Worm (Caenorhabditis elegans): ENCODE measurements around the gene Y40B10B.1.
A peak's percentile ranks its signal among the peaks of the same experiment; 100 is the strongest.

Y40B10B.1 gene

ce11 chrV:1940472-1941221 lies 20.7 kb downstream of the Y40B10B.1 start:
- TF ChIP-seq ceh-27 (GFP tag; optimal IDR thresholded peaks at IDR 0.05) = peak; percentile 12
- no peak for TF ChIP-seq Y53G8AR.9 (GFP tag; conservative IDR thresholded peaks at IDR 0.05)
- TF ChIP-seq athp-1 (tag; optimal IDR thresholded peaks at IDR 0.05) = no peak
- TF ChIP-seq lsl-1 (GFP tag; optimal IDR thresholded peaks at IDR 0.05) = no peak

ce11 chrV:1937963-1938362 lies 23.4 kb downstream of the Y40B10B.1 start, which contains the start of gene glb-25:
Gene glb-25 (plus strand): TSS chrV:1938263.
- no peak for TF ChIP-seq sea-2 (GFP tag; IDR thresholded peaks at IDR 0.05)
- no peak for TF ChIP-seq F22D6.2 (tag; optimal IDR thresholded peaks at IDR 0.05)
- TF ChIP-seq let-526 (GFP tag; IDR thresholded peaks at IDR 0.05) = no peak
- no peak for TF ChIP-seq ceh-100 (GFP tag; IDR thresholded peaks at IDR 0.05)
- no peak for TF ChIP-seq ztf-25 (GFP tag; IDR thresholded peaks at IDR 0.05)
- no peak for TF ChIP-seq ceh-58 (GFP tag; IDR thresholded peaks at IDR 0.05)

- TF ChIP-seq Y95B8A.8 (GFP tag; IDR thresholded peaks at IDR 0.05) (no peak), atf-7 (tag; optimal IDR thresholded peaks at IDR 0.05) (no peak), nhr-80 (tag; optimal IDR thresholded peaks at IDR 0.05) (no peak), ekl-4 (GFP tag; IDR thresholded peaks at IDR 0.05) (no peak), rpc-1 (optimal IDR thresholded peaks at IDR 0.05) (no peak), rpc-1 (tag; optimal IDR thresholded peaks at IDR 0.05) (no peak), dpff-1 (tag; optimal IDR thresholded peaks at IDR 0.05) (no peak), ztf-3 (GFP tag; optimal IDR thresholded peaks at IDR 0.05) (no peak), F55B11.4 (tag; optimal IDR thresholded peaks at IDR 0.05; ENCODE audit: borderline replicate concordance, insufficient read depth) (no peak), ets-4 (GFP tag; optimal IDR thresholded peaks at IDR 0.05) (no peak), nfya-2 (GFP tag; IDR thresholded peaks at IDR 0.05) (no peak), madf-8 (GFP tag; conservative IDR thresholded peaks at IDR 0.05) (no peak), dpl-1 (GFP tag; optimal IDR thresholded peaks at IDR 0.05) (no peak), ceh-100 (GFP tag; IDR thresholded peaks at IDR 0.05) (no peak), hmg-1.2 (GFP tag; IDR thresholded peaks at IDR 0.05) (no peak), nhr-120 (GFP tag; IDR thresholded peaks at IDR 0.05) (no peak), unc-130 (GFP tag; optimal IDR thresholded peaks at IDR 0.05) (no peak), mes-4 (tag; optimal IDR thresholded peaks at IDR 0.05) (no peak)
Measured at ce11 chrV:1935494-1935893, 25.9 kb downstream of the Y40B10B.1 start.

ce11 chrV:1928473-1928872 lies 32.9 kb downstream of the Y40B10B.1 start:
- TF ChIP-seq ceh-100 (GFP tag; IDR thresholded peaks at IDR 0.05) = no peak
- TF ChIP-seq nhr-90 (tag; optimal IDR thresholded peaks at IDR 0.05) = no peak
- TF ChIP-seq lag-1 (GFP tag; IDR thresholded peaks at IDR 0.05) = no peak
- TF ChIP-seq ztf-3 (GFP tag; optimal IDR thresholded peaks at IDR 0.05) = no peak

ce11 chrV:1927015-1927414 lies 34.3 kb downstream of the Y40B10B.1 start, which contains the start of gene T06A1.5:
Gene T06A1.5 (plus strand): TSS chrV:1927223.
- TF ChIP-seq hrde-1 (tag; optimal IDR thresholded peaks at IDR 0.05; ENCODE audit: borderline replicate concordance) (no peak), nhr-80 (tag; optimal IDR thresholded peaks at IDR 0.05) (peak; percentile 74)

- TF ChIP-seq let-607 (tag; optimal IDR thresholded peaks at IDR 0.05) (no peak), nfyb-1 (GFP tag; IDR thresholded peaks at IDR 0.05) (no peak), lsy-27 (tag; optimal IDR thresholded peaks at IDR 0.05; ENCODE audit: borderline replicate concordance, insufficient read depth) (no peak), unc-130 (GFP tag; optimal IDR thresholded peaks at IDR 0.05) (no peak), Y53G8AR.9 (GFP tag; conservative IDR thresholded peaks at IDR 0.05) (no peak), lin-54 (GFP tag; optimal IDR thresholded peaks at IDR 0.05) (no peak), madf-6 (GFP tag; IDR thresholded peaks at IDR 0.05) (no peak)
Measured at ce11 chrV:1925487-1925886, 35.9 kb downstream of the Y40B10B.1 start, which contains the start of gene T06A1.1. Gene T06A1.1 (minus strand): TSS chrV:1925587.
